Worm (Caenorhabditis elegans) whole organism, mixed stage, embryonic: ENCODE data around the gene anoh-1.

ENCODE experiments used
- bed-3 ChIP-seq: fragments of 200-800 bp; sonication (Bioruptor generic); optimal IDR thresholded peaks from 3 replicates; lab custom pipeline; 2018; ENCODE audit warnings: mild to moderate bottlenecking, missing genetic modification characterization, moderate library complexity, missing compliant biosample characterization
- elt-3 ChIP-seq: fragments of 150-350 bp; optimal IDR thresholded peaks from 2 replicates; lab custom pipeline; 2014; ENCODE audit warnings: missing biosample characterization, missing genetic modification characterization
- mab-5 ChIP-seq: fragments of 150-350 bp; optimal IDR thresholded peaks from 2 replicates; lab custom pipeline; 2014; ENCODE audit warnings: missing biosample characterization, missing genetic modification characterization
- snpc-4 ChIP-seq: fragments of 150-350 bp; optimal IDR thresholded peaks from 2 replicates; lab custom pipeline; 2014; ENCODE audit warnings: missing biosample characterization, missing genetic modification characterization
- sptf-1 ChIP-seq: sonication (generic microtip); optimal IDR thresholded peaks from 2 replicates; lab custom pipeline; 2017; ENCODE audit warnings: mild to moderate bottlenecking, missing genetic modification characterization, moderate library complexity, missing compliant biosample characterization
- tbx-8 ChIP-seq: fragments of 200-800 bp; sonication (Bioruptor generic); optimal IDR thresholded peaks from 2 replicates; lab custom pipeline; 2018; ENCODE audit warnings: mild to moderate bottlenecking, missing genetic modification characterization, moderate library complexity, missing compliant biosample characterization
- ztf-11 ChIP-seq: fragments of 150-350 bp; optimal IDR thresholded peaks from 2 replicates; lab custom pipeline; 2014; ENCODE audit warnings: missing biosample characterization, missing genetic modification characterization

DNA sequence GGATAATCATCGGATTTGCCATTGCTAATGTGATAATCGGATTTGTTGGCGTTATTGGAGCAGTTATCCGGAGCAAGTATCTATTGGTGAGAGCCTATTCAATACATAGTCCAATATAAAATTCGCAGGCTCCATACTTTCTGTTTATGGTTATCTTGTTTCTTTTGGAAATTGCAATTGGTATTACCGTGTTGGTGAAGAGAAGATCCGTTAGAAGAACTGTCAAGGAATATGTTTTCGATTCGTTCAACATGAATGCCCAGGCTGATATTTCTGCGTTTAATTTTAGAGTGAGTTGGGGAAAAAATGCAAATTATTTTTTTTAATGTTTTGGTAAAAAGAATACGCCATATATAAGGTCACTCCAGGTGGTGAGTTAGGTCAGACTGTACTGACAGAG, 33.3 kb upstream of the anoh-1 start:
- TF ChIP-seq elt-3: no peak
- TF ChIP-seq bed-3 (GFP tag; lab: Kevin White, UChicago): no peak
- no peak for TF ChIP-seq snpc-4 (tag; lab: Kevin White, UChicago)
- no peak for TF ChIP-seq sptf-1 (tag; lab: Kevin White, UChicago)
- TF ChIP-seq tbx-8 (GFP tag; lab: Kevin White, UChicago): no peak
- no peak for TF ChIP-seq mab-5
- TF ChIP-seq ztf-11: no peak
